Fruit fly (Drosophila melanogaster): ENCODE data around the gene TwdlY.

TwdlY gene

DNA sequence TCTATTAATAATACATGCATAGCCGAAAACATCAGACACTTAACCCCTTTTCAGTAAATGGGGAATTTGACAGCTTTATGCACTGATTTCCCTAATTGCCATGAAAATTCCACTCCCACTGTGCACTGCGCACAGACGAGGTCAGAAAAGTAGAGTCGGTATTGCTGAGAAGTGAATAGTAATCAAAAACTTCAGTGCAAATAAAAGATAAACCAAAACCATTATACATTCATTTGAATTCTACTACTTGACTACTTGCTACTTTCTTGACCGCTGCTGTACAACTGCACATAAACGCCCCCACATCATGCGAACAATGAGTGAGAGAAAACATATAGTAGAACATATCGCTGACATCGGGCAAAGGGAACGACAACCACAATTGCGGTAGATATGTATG is 43.3 kb upstream of the TwdlY start (continued):
- peak; percentile 83 for TF ChIP-seq CG11695 (GFP tag; IDR thresholded peaks at IDR 0.05)
- TF ChIP-seq gsb-n (tag; optimal IDR thresholded peaks at IDR 0.05): peak; percentile 90
- peak; percentile 1 for TF ChIP-seq CG7928 (GFP tag; optimal IDR thresholded peaks at IDR 0.05)
- peak; percentile 85 for TF ChIP-seq Gug (GFP tag; IDR thresholded peaks at IDR 0.05)
- peak; percentile 50 for TF ChIP-seq CG15696 (tag; optimal IDR thresholded peaks at IDR 0.05)
- TF ChIP-seq CG2875 (GFP tag; optimal IDR thresholded peaks at IDR 0.05): peak; percentile 87
- no peak for TF ChIP-seq pan (optimal IDR thresholded peaks at IDR 0.05)
- TF ChIP-seq pan (GFP tag; optimal IDR thresholded peaks at IDR 0.05 in 1 of 2, IDR thresholded peaks at IDR 0.05 in 1 of 2): peak in 1 of 2 experiments; percentile 88
- peak; percentile 57 for TF ChIP-seq pho (GFP tag; optimal IDR thresholded peaks at IDR 0.05)
- peak; percentile 1 for TF ChIP-seq YL-1 (GFP tag; optimal IDR thresholded peaks at IDR 0.05)
- TF ChIP-seq sens-2 (GFP tag; IDR thresholded peaks at IDR 0.05): peak; percentile 93
- TF ChIP-seq CG15514 (GFP tag; optimal IDR thresholded peaks at IDR 0.05): peak; percentile 56
- TF ChIP-seq Oaz (GFP tag; IDR thresholded peaks at IDR 0.05): peak; percentile 70
- TF ChIP-seq chif (GFP tag; optimal IDR thresholded peaks at IDR 0.05): peak; percentile 87 to 88
- no peak for TF ChIP-seq Hand (GFP tag; optimal IDR thresholded peaks at IDR 0.05)
- TF ChIP-seq CkIIα-i1 (GFP tag; IDR thresholded peaks at IDR 0.05): peak; percentile 49; the same call in 1 of the 2 replicates
- TF ChIP-seq CG6272 (GFP tag; IDR thresholded peaks at IDR 0.05): peak; percentile 64; the same call in 1 of the 2 replicates
- peak; percentile 71 for TF ChIP-seq CG9817 (tag; optimal IDR thresholded peaks at IDR 0.05)
- TF ChIP-seq CG30020 (tag; optimal IDR thresholded peaks at IDR 0.05): peak; percentile 38
- TF ChIP-seq shn (GFP tag; optimal IDR thresholded peaks at IDR 0.05): peak; percentile 74
- TF ChIP-seq peb (GFP tag; IDR thresholded peaks at IDR 0.05): peak; percentile 67
- peak; percentile 39 for TF ChIP-seq scrt (GFP tag; optimal IDR thresholded peaks at IDR 0.05)
- peak; percentile 37 for TF ChIP-seq schlank (tag; optimal IDR thresholded peaks at IDR 0.05)
- peak; percentile 79 for TF ChIP-seq CG17568 (GFP tag; optimal IDR thresholded peaks at IDR 0.05)
- TF ChIP-seq ato (GFP tag; IDR thresholded peaks at IDR 0.05; ENCODE audit: partially characterized antibody): no peak
- peak; percentile 67 for TF ChIP-seq Dek (tag; optimal IDR thresholded peaks at IDR 0.05)
- no peak for TF ChIP-seq amos (GFP tag; IDR thresholded peaks at IDR 0.05; ENCODE audit: partially characterized antibody)
- peak; percentile 89 for TF ChIP-seq Rx (GFP tag; IDR thresholded peaks at IDR 0.05)
- TF ChIP-seq CG15601 (tag; optimal IDR thresholded peaks at IDR 0.05): peak; percentile 78
- peak; percentile 73 for TF ChIP-seq Bdp1 (GFP tag; optimal IDR thresholded peaks at IDR 0.05)
- TF ChIP-seq CG12659 (GFP tag; optimal IDR thresholded peaks at IDR 0.05): peak; percentile 76
- TF ChIP-seq Rfx (GFP tag; IDR thresholded peaks at IDR 0.05): peak; percentile 78
- TF ChIP-seq az2 (GFP tag; optimal IDR thresholded peaks at IDR 0.05): peak; percentile 90
- peak; percentile 54 for TF ChIP-seq ab (GFP tag; optimal IDR thresholded peaks at IDR 0.05)
- peak; percentile 80 for TF ChIP-seq dimm (GFP tag; IDR thresholded peaks at IDR 0.05)
- TF ChIP-seq sisA (GFP tag; IDR thresholded peaks at IDR 0.05): peak; percentile 85
- peak; percentile 56 for TF ChIP-seq Jarid2 (GFP tag; optimal IDR thresholded peaks at IDR 0.05)
- TF ChIP-seq crc (GFP tag; optimal IDR thresholded peaks at IDR 0.05): peak; percentile 66
- TF ChIP-seq ac (GFP tag; optimal IDR thresholded peaks at IDR 0.05): peak; percentile 38
- TF ChIP-seq salm (tag; optimal IDR thresholded peaks at IDR 0.05): peak; percentile 80
- TF ChIP-seq Ssrp (tag; optimal IDR thresholded peaks at IDR 0.05): peak; percentile 86
- peak; percentile 92 for TF ChIP-seq H2.0 (GFP tag; IDR thresholded peaks at IDR 0.05)
- peak; percentile 84 for TF ChIP-seq CG3726 (GFP tag; IDR thresholded peaks at IDR 0.05)
- no peak for TF ChIP-seq HLH4C (GFP tag; IDR thresholded peaks at IDR 0.05; ENCODE audit: partially characterized antibody)
- peak; percentile 97 for TF ChIP-seq ci (GFP tag; IDR thresholded peaks at IDR 0.05)
- TF ChIP-seq BEAF-32 (GFP tag; optimal IDR thresholded peaks at IDR 0.05): no peak
- TF ChIP-seq ssp (GFP tag; IDR thresholded peaks at IDR 0.05): peak; percentile 76
- peak in 1 of 2 experiments; percentile 93 for TF ChIP-seq eve (GFP tag; optimal IDR thresholded peaks at IDR 0.05)
- TF ChIP-seq lbe (GFP tag; optimal IDR thresholded peaks at IDR 0.05): no peak
- peak; percentile 65 for TF ChIP-seq run (tag; optimal IDR thresholded peaks at IDR 0.05)
- peak; percentile 55 for TF ChIP-seq CG31224 (GFP tag; IDR thresholded peaks at IDR 0.05)

Measured in whole organism, embryonic.